Fruit fly (Drosophila melanogaster): Measurements from ENCODE around the gene Miro.
A peak's percentile ranks its signal among the peaks of the same experiment; 100 is the strongest.

Gene Miro

dm6 chr3R:24010637-24011214 is 27.9 kb downstream of the Miro start (continued):
- TF ChIP-seq CG10654 (GFP tag; optimal IDR thresholded peaks at IDR 0.05) (no peak), pros (GFP tag; optimal IDR thresholded peaks at IDR 0.05) (no peak), CG6683 (GFP tag; optimal IDR thresholded peaks at IDR 0.05) (peak; percentile 22), abd-A (tag; optimal IDR thresholded peaks at IDR 0.05) (no peak), CG34422 (GFP tag; IDR thresholded peaks at IDR 0.05) (0 out of 3 replicates have a peak, but pooled peaks have one; percentile 37), CG16813 (GFP tag; IDR thresholded peaks at IDR 0.05; ENCODE audit: partially characterized antibody) (no peak), H15 (GFP tag; IDR thresholded peaks at IDR 0.05) (peak; percentile 47; the same call in 1 of the 3 replicates), lbe (GFP tag; optimal IDR thresholded peaks at IDR 0.05) (no peak), scrt (GFP tag; optimal IDR thresholded peaks at IDR 0.05) (peak; percentile 82), h (optimal IDR thresholded peaks at IDR 0.05) (no peak), CG16863 (GFP tag; optimal IDR thresholded peaks at IDR 0.05) (no peak), emc (GFP tag; optimal IDR thresholded peaks at IDR 0.05) (no peak), Nf-YB (GFP tag; optimal IDR thresholded peaks at IDR 0.05) (peak; percentile 13), CG9609 (GFP tag; optimal IDR thresholded peaks at IDR 0.05) (no peak), bab2 (GFP tag; optimal IDR thresholded peaks at IDR 0.05) (no peak), CG17829 (tag; optimal IDR thresholded peaks at IDR 0.05) (peak; percentile 56), Sin3A (optimal IDR thresholded peaks at IDR 0.05) (no peak), yki (optimal IDR thresholded peaks at IDR 0.05) (no peak), CG8765 (GFP tag; IDR thresholded peaks at IDR 0.05) (no peak), Hand (GFP tag; optimal IDR thresholded peaks at IDR 0.05) (peak; percentile 44), CG10274 (GFP tag; optimal IDR thresholded peaks at IDR 0.05) (no peak), Hey (tag; optimal IDR thresholded peaks at IDR 0.05) (no peak), CG18599 (GFP tag; optimal IDR thresholded peaks at IDR 0.05) (peak; percentile 84), CG31388 (GFP tag; optimal IDR thresholded peaks at IDR 0.05) (no peak), Nf-YC (tag; optimal IDR thresholded peaks at IDR 0.05) (peak; percentile 40), CG33213 (GFP tag; optimal IDR thresholded peaks at IDR 0.05) (no peak), CG12104 (GFP tag; optimal IDR thresholded peaks at IDR 0.05) (peak; percentile 47), CG14441 (GFP tag; IDR thresholded peaks at IDR 0.05) (peak; percentile 73), vvl (GFP tag; IDR thresholded peaks at IDR 0.05) (peak; percentile 61), Med (GFP tag) (peak; percentile 88), Vsx1 (GFP tag; optimal IDR thresholded peaks at IDR 0.05) (peak; percentile 11), ranshi (GFP tag; IDR thresholded peaks at IDR 0.05) (peak; percentile 49), otp (GFP tag; IDR thresholded peaks at IDR 0.05) (peak; percentile 61; the same call in 1 of the 3 replicates), jumu (GFP tag; optimal IDR thresholded peaks at IDR 0.05) (no peak), slp2 (GFP tag; optimal IDR thresholded peaks at IDR 0.05) (no peak), CG3281 (GFP tag; optimal IDR thresholded peaks at IDR 0.05) (peak; percentile 53), Six4 (GFP tag; optimal IDR thresholded peaks at IDR 0.05) (no peak), lmd (GFP tag; IDR thresholded peaks at IDR 0.05) (peak; percentile 72), da (GFP tag; optimal IDR thresholded peaks at IDR 0.05) (no peak), dimm (GFP tag; IDR thresholded peaks at IDR 0.05) (no peak), Dbx (GFP tag; IDR thresholded peaks at IDR 0.05) (peak; percentile 83), Dfd (GFP tag; optimal IDR thresholded peaks at IDR 0.05) (no peak), CG6254 (GFP tag; optimal IDR thresholded peaks at IDR 0.05) (no peak), CG12744 (GFP tag; optimal IDR thresholded peaks at IDR 0.05) (no peak), CG32767 (GFP tag; IDR thresholded peaks at IDR 0.05) (peak; percentile 76), Sry-δ (GFP tag; optimal IDR thresholded peaks at IDR 0.05) (no peak), CG8089 (GFP tag; optimal IDR thresholded peaks at IDR 0.05) (no peak), Sox100B (GFP tag; optimal IDR thresholded peaks at IDR 0.05) (peak; percentile 18), CG1602 (GFP tag; optimal IDR thresholded peaks at IDR 0.05) (peak; percentile 11), amos (GFP tag; IDR thresholded peaks at IDR 0.05; ENCODE audit: partially characterized antibody) (no peak), al (GFP tag; IDR thresholded peaks at IDR 0.05) (peak; percentile 59), CG10431 (GFP tag; optimal IDR thresholded peaks at IDR 0.05) (no peak)

All from whole organism, embryonic.